Fruit fly (Drosophila melanogaster) whole organism, embryonic: Measurements from ENCODE around the gene hmw.
A peak's percentile ranks its signal among the peaks of the same experiment; 100 is the strongest.

Experiments
- Atf3 ChIP-seq: fragments of 200-800 bp; sonication (Bioruptor generic); optimal IDR thresholded peaks from 3 replicates; lab custom pipeline; 2016; ENCODE audit warnings: missing biosample characterization, missing genetic modification characterization
- B-H2 ChIP-seq: fragments of 200-800 bp; sonication (Bioruptor generic); optimal IDR thresholded peaks from 2 replicates; lab custom pipeline; 2018; ENCODE audit warnings: missing biosample characterization, mild to moderate bottlenecking, missing genetic modification characterization
- BtbVII ChIP-seq: fragments of 200-800 bp; sonication (Bioruptor generic); optimal IDR thresholded peaks from 3 replicates; lab custom pipeline; 2017; ENCODE audit warnings: missing biosample characterization, mild to moderate bottlenecking, missing genetic modification characterization
- CG10209 ChIP-seq: fragments of 200-800 bp; sonication (Bioruptor generic); optimal IDR thresholded peaks from 3 replicates; lab custom pipeline; 2017; ENCODE audit warnings: missing biosample characterization, mild to moderate bottlenecking, missing genetic modification characterization, missing genetic modification reagents
- CG10462 ChIP-seq: fragments of 200-800 bp; sonication (Bioruptor generic); optimal IDR thresholded peaks from 2 replicates; lab custom pipeline; 2016; ENCODE audit warnings: missing biosample characterization, missing genetic modification characterization
- CG10979 ChIP-seq: fragments of 200-800 bp; sonication (Bioruptor generic); optimal IDR thresholded peaks from 2 replicates; lab custom pipeline; 2018; ENCODE audit warnings: missing biosample characterization, mild to moderate bottlenecking, missing genetic modification characterization, moderate library complexity
- CG12071 ChIP-seq: fragments of 200-800 bp; sonication (Bioruptor generic); optimal IDR thresholded peaks from 3 replicates; lab custom pipeline; 2018; ENCODE audit warnings: missing biosample characterization, mild to moderate bottlenecking, missing genetic modification characterization
- CG12219 ChIP-seq: fragments of 200-800 bp; sonication (Bioruptor generic); optimal IDR thresholded peaks from 3 replicates; lab custom pipeline; 2018; ENCODE audit warnings: missing biosample characterization, mild to moderate bottlenecking, missing genetic modification characterization
- CG16813 ChIP-seq: fragments of 200-800 bp; sonication (Bioruptor generic); IDR thresholded peaks from 3 replicates; pipeline ENCODE4 v1.3.6; 2022; ENCODE audit warnings: missing biosample characterization, missing genetic modification characterization; ENCODE audit not compliant: partially characterized antibody
- CG16815 ChIP-seq: fragments of 200-800 bp; sonication (Bioruptor generic); optimal IDR thresholded peaks from 3 replicates; lab custom pipeline; 2017; ENCODE audit warnings: missing biosample characterization, mild to moderate bottlenecking, missing genetic modification characterization
- CG1832 ChIP-seq: fragments of 200-800 bp; sonication (Bioruptor generic); optimal IDR thresholded peaks from 2 replicates; lab custom pipeline; 2017; ENCODE audit warnings: missing biosample characterization, mild to moderate bottlenecking, missing genetic modification characterization, inconsistent platforms
- CG18476 ChIP-seq: fragments of 200-800 bp; sonication (Bioruptor generic); optimal IDR thresholded peaks from 2 replicates; lab custom pipeline; 2016; ENCODE audit warnings: missing biosample characterization, mild to moderate bottlenecking, missing genetic modification characterization
- CG3065 ChIP-seq: fragments of 200-800 bp; sonication (Bioruptor generic); optimal IDR thresholded peaks from 2 replicates; lab custom pipeline; 2016; ENCODE audit warnings: missing biosample characterization, missing genetic modification characterization
- CG31388 ChIP-seq: fragments of 200-800 bp; sonication (Bioruptor generic); optimal IDR thresholded peaks from 2 replicates; lab custom pipeline; 2016; ENCODE audit warnings: missing biosample characterization, missing genetic modification characterization
- CG31441 ChIP-seq: fragments of 200-800 bp; sonication (Bioruptor generic); IDR thresholded peaks from 2 replicates; pipeline ENCODE4 v1.3.6; 2022; ENCODE audit warnings: missing biosample characterization, missing genetic modification characterization
- CG34422 ChIP-seq: fragments of 200-800 bp; sonication (Bioruptor generic); IDR thresholded peaks from 3 replicates; pipeline ENCODE4 v1.3.6; 2022; ENCODE audit warnings: missing biosample characterization, missing genetic modification characterization
- CG3995 ChIP-seq: fragments of 200-800 bp; sonication (Bioruptor generic); optimal IDR thresholded peaks from 3 replicates; lab custom pipeline; 2016; ENCODE audit warnings: missing biosample characterization, missing genetic modification characterization
- CG4730 ChIP-seq: fragments of 200-800 bp; sonication (Bioruptor generic); IDR thresholded peaks from 2 replicates; pipeline ENCODE4 v1.3.6; 2022; ENCODE audit warnings: missing biosample characterization, missing genetic modification characterization
- CG7271 ChIP-seq: fragments of 200-800 bp; sonication (Bioruptor generic); optimal IDR thresholded peaks from 2 replicates; lab custom pipeline; 2018; ENCODE audit warnings: missing biosample characterization, mild to moderate bottlenecking, missing genetic modification characterization, moderate library complexity
- CG7745 ChIP-seq: fragments of 200-800 bp; sonication (Bioruptor generic); optimal IDR thresholded peaks from 2 replicates; lab custom pipeline; 2018; ENCODE audit warnings: missing biosample characterization, mild to moderate bottlenecking, missing genetic modification characterization, moderate library complexity
- CG8765 ChIP-seq: fragments of 200-800 bp; sonication (Bioruptor generic); IDR thresholded peaks from 2 replicates; pipeline ENCODE4 v1.3.6; 2022; ENCODE audit warnings: missing biosample characterization, missing genetic modification characterization
- CG8944 ChIP-seq: fragments of 200-800 bp; sonication (Bioruptor generic); optimal IDR thresholded peaks from 3 replicates; lab custom pipeline; 2016; ENCODE audit warnings: missing biosample characterization, missing genetic modification characterization
- CG9609 ChIP-seq: fragments of 200-800 bp; sonication (Bioruptor generic); optimal IDR thresholded peaks from 3 replicates; lab custom pipeline; 2016; ENCODE audit warnings: missing biosample characterization, missing genetic modification characterization
- CG9797 ChIP-seq: fragments of 200-800 bp; sonication (Bioruptor generic); optimal IDR thresholded peaks from 3 replicates; lab custom pipeline; 2018; ENCODE audit warnings: missing biosample characterization, mild to moderate bottlenecking, missing genetic modification characterization
- Dbx ChIP-seq: fragments of 200-800 bp; sonication (Bioruptor generic); IDR thresholded peaks from 3 replicates; pipeline ENCODE4 v1.3.6; 2022; ENCODE audit warnings: missing biosample characterization, missing genetic modification characterization
- Elba2 ChIP-seq: fragments of 200-800 bp; sonication (Bioruptor generic); optimal IDR thresholded peaks from 3 replicates; lab custom pipeline; 2016; ENCODE audit warnings: missing biosample characterization, missing genetic modification characterization
- Ets65A ChIP-seq: fragments of 200-800 bp; sonication (Bioruptor generic); peaks from one replicate; lab custom pipeline; 2016; ENCODE audit warnings: missing biosample characterization, missing genetic modification characterization
- H2.0 ChIP-seq: fragments of 200-800 bp; sonication (Bioruptor generic); IDR thresholded peaks from 2 replicates; pipeline ENCODE4 v1.3.6; 2022; ENCODE audit warnings: missing biosample characterization, missing genetic modification characterization
- Hey ChIP-seq: fragments of 200-800 bp; sonication (Bioruptor generic); optimal IDR thresholded peaks from 3 replicates; lab custom pipeline; 2018; ENCODE audit warnings: missing biosample characterization, mild to moderate bottlenecking, missing genetic modification characterization
- Hmr ChIP-seq: fragments of 200-800 bp; sonication (Bioruptor generic); optimal IDR thresholded peaks from 3 replicates; lab custom pipeline; 2017; ENCODE audit warnings: mild to moderate bottlenecking, missing biosample characterization, missing genetic modification reagents, missing genetic modification characterization
- MTF-1 ChIP-seq: fragments of 200-800 bp; sonication (Bioruptor generic); optimal IDR thresholded peaks from 2 replicates; lab custom pipeline; 2018; ENCODE audit warnings: missing biosample characterization, mild to moderate bottlenecking, missing genetic modification characterization, borderline replicate concordance
- Neu2 ChIP-seq: fragments of 200-800 bp; sonication (Bioruptor generic); optimal IDR thresholded peaks from 3 replicates; lab custom pipeline; 2016; ENCODE audit warnings: missing biosample characterization, missing genetic modification characterization, borderline replicate concordance
- Opbp ChIP-seq: fragments of 200-800 bp; sonication (Bioruptor generic); IDR thresholded peaks from 3 replicates; pipeline ENCODE4 v1.3.6; 2022; ENCODE audit warnings: missing biosample characterization, missing genetic modification characterization; ENCODE audit not compliant: partially characterized antibody
- Pdp1 ChIP-seq, 2 experiments: fragments of 200-800 bp; sonication (Bioruptor generic); optimal IDR thresholded peaks; 3 replicates each; lab custom pipeline; 2016; ENCODE audit warnings: missing biosample characterization in 2 of 2, missing genetic modification characterization in 2 of 2, mild to moderate bottlenecking in 1 of 2, moderate library complexity in 1 of 2
- Ssrp ChIP-seq: fragments of 200-800 bp; sonication (Bioruptor generic); optimal IDR thresholded peaks from 2 replicates; lab custom pipeline; 2018; ENCODE audit warnings: missing biosample characterization, mild to moderate bottlenecking, missing genetic modification characterization, moderate library complexity
- ap ChIP-seq: fragments of 200-800 bp; sonication (Bioruptor generic); IDR thresholded peaks from 2 replicates; pipeline ENCODE4 v1.3.6; 2022; ENCODE audit warnings: missing biosample characterization, missing genetic modification characterization
- caup ChIP-seq: fragments of 200-800 bp; sonication (Bioruptor generic); optimal IDR thresholded peaks from 3 replicates; lab custom pipeline; 2017; ENCODE audit warnings: missing biosample characterization, mild to moderate bottlenecking, missing genetic modification characterization, moderate library complexity; ENCODE audit not compliant: severe bottlenecking
- croc ChIP-seq: fragments of 200-800 bp; sonication (Bioruptor generic); conservative IDR thresholded peaks from 3 replicates; pipeline ENCODE4 v1.3.6; 2022; ENCODE audit warnings: missing biosample characterization, missing genetic modification characterization
- dimm ChIP-seq: fragments of 200-800 bp; sonication (Bioruptor generic); IDR thresholded peaks from 2 replicates; pipeline ENCODE4 v1.3.6; 2022; ENCODE audit warnings: missing biosample characterization, missing genetic modification characterization
- fd96Cb ChIP-seq: fragments of 200-800 bp; sonication (Bioruptor generic); optimal IDR thresholded peaks from 2 replicates; lab custom pipeline; 2018; ENCODE audit warnings: missing biosample characterization, mild to moderate bottlenecking, missing genetic modification characterization, moderate library complexity
- fru ChIP-seq: fragments of >200 bp; optimal IDR thresholded peaks from 2 replicates; lab custom pipeline; 2017
- gfzf ChIP-seq: fragments of 200-800 bp; sonication (Bioruptor generic); optimal IDR thresholded peaks from 2 replicates; lab custom pipeline; 2016; ENCODE audit warnings: missing biosample characterization, mild to moderate bottlenecking, missing genetic modification characterization, moderate library complexity
- mam ChIP-seq: fragments of 200-800 bp; sonication (Bioruptor generic); optimal IDR thresholded peaks from 3 replicates; lab custom pipeline; 2016; ENCODE audit warnings: missing biosample characterization, missing genetic modification characterization
- nerfin-1 ChIP-seq: fragments of 200-800 bp; sonication (Bioruptor generic); optimal IDR thresholded peaks from 3 replicates; lab custom pipeline; 2019; ENCODE audit warnings: missing biosample characterization, mild to moderate bottlenecking, missing genetic modification characterization, moderate library complexity
- pan ChIP-seq, 4 experiments: fragments of >200 bp in 3 of 4; fragments of 200-800 bp in 1 of 4; sonication (Bioruptor generic) in 1 of 4; optimal IDR thresholded peaks in 3 of 4; IDR thresholded peaks in 1 of 4; 2 replicates each; pipeline versions ENCODE4 v1.3.6 to Lab custom; 2017 to 2022; ENCODE audit warnings: missing biosample characterization in 2 of 4, missing genetic modification characterization in 2 of 4, mixed read lengths in 1 of 4
- peb ChIP-seq: fragments of 200-800 bp; sonication (Bioruptor generic); IDR thresholded peaks from 2 replicates; pipeline ENCODE4 v1.3.6; 2022; ENCODE audit warnings: missing biosample characterization, missing genetic modification characterization
- pfk ChIP-seq: fragments of 200-800 bp; sonication (Bioruptor generic); optimal IDR thresholded peaks from 2 replicates; lab custom pipeline; 2018; ENCODE audit warnings: missing biosample characterization, mild to moderate bottlenecking, missing genetic modification characterization, moderate library complexity
- pum ChIP-seq: fragments of 200-800 bp; sonication (Bioruptor generic); optimal IDR thresholded peaks from 2 replicates; lab custom pipeline; 2016; ENCODE audit warnings: missing biosample characterization, missing genetic modification characterization
- row ChIP-seq: fragments of 200-800 bp; sonication (Bioruptor generic); IDR thresholded peaks from 3 replicates; pipeline ENCODE4 v1.3.6; 2022; ENCODE audit warnings: missing biosample characterization, missing genetic modification characterization

hmw gene

DNA sequence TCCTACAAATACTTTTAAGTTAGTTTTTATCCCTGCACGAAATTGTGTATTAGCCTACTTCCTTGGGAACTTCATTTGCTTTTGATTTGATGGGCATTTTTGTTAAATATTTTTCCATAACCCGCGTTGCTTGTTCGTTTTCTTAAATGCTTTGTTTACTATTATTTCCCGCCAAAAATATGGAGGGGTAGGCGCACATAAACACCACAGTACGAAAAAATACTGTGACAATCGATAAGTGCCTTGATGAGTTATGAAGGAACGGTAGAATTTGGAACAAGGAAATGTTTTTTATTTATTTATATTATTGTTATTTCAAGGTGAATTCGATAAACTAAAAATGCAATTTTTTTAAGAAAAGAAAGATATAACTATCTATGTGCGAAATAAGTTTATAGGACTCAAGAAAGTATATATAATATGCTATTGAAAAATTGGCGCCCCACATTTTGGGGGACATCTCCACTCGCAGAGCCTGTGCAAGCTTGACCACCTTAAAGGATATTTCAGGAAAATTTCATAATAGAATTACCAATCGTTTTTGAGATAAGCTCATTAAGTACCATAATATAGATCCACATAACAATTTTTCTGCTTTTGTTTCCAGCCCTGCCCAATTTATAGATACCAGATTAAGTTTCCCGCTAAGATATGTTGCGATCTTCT, 4.3 kb downstream of the hmw start, which contains the start of the genes WRNexo and Nup43 (continued):
- TF ChIP-seq peb (GFP tag; lab: Robert Waterston, UW): no peak
- TF ChIP-seq H2.0 (GFP tag; lab: Robert Waterston, UW): peak; percentile 37
- TF ChIP-seq mam (GFP tag; lab: Kevin White, UChicago): peak; percentile 61
- TF ChIP-seq B-H2 (GFP tag; lab: Kevin White, UChicago): no peak
- peak; percentile 43; the same call in 1 of the 2 replicates for TF ChIP-seq CG31441 (GFP tag; lab: Robert Waterston, UW)
- TF ChIP-seq Ssrp (tag; lab: Kevin White, UChicago): no peak
- TF ChIP-seq gfzf: peak; percentile 82
- TF ChIP-seq CG9797 (GFP tag; lab: Kevin White, UChicago): peak; percentile 60
- peak; percentile 35 for TF ChIP-seq Hmr
- no peak for TF ChIP-seq CG12071 (GFP tag; lab: Kevin White, UChicago)
- no peak for TF ChIP-seq MTF-1 (GFP tag; lab: Kevin White, UChicago)
- TF ChIP-seq pum (GFP tag; lab: Kevin White, UChicago): peak; percentile 47
- TF ChIP-seq dimm (GFP tag; lab: Robert Waterston, UW): no peak
- peak; percentile 40 for TF ChIP-seq fd96Cb
- TF ChIP-seq Dbx: no peak
- no peak for TF ChIP-seq Hey (tag; lab: Kevin White, UChicago)
- peak; percentile 89 for TF ChIP-seq Ets65A
- peak; percentile 42 for TF ChIP-seq CG8944 (GFP tag; lab: Kevin White, UChicago)
- peak; percentile 14 for TF ChIP-seq nerfin-1
- no peak for TF ChIP-seq caup (GFP tag; lab: Kevin White, UChicago)
- no peak for TF ChIP-seq Neu2 (GFP tag; lab: Kevin White, UChicago)
- TF ChIP-seq CG3065 (GFP tag; lab: Kevin White, UChicago): no peak
- no peak for TF ChIP-seq croc (GFP tag; lab: Robert Waterston, UW)
- peak; percentile 16 for TF ChIP-seq Elba2 (GFP tag; lab: Kevin White, UChicago)
- TF ChIP-seq CG8765 (GFP tag; lab: Robert Waterston, UW): no peak
- no peak for TF ChIP-seq CG16813 (GFP tag; lab: Robert Waterston, UW)
- TF ChIP-seq pan (optimal IDR thresholded peaks at IDR 0.05; lab: Kevin White, UChicago): no peak
- peak in 1 of 2 experiments; percentile 42 for TF ChIP-seq pan (GFP tag; optimal IDR thresholded peaks at IDR 0.05 in 1 of 2, IDR thresholded peaks at IDR 0.05 in 1 of 2)
- TF ChIP-seq CG16815: peak; percentile 17
- peak; percentile 29 for TF ChIP-seq Atf3 (GFP tag; lab: Kevin White, UChicago)
- no peak for TF ChIP-seq CG12219
- no peak for TF ChIP-seq CG31388 (GFP tag; lab: Kevin White, UChicago)
- TF ChIP-seq CG7745 (tag; lab: Kevin White, UChicago): no peak
- TF ChIP-seq Opbp (GFP tag; lab: Robert Waterston, UW): no peak
- no peak for TF ChIP-seq CG4730 (GFP tag; lab: Robert Waterston, UW)
- TF ChIP-seq CG34422 (GFP tag; lab: Robert Waterston, UW): peak; percentile 62; the same call in 2 of the 3 replicates
- TF ChIP-seq fru (lab: Kevin White, UChicago): no peak
- peak; percentile 9 to 50 for TF ChIP-seq Pdp1 (GFP tag; optimal IDR thresholded peaks at IDR 0.05; lab: Kevin White, UChicago)
- peak; percentile 72 for TF ChIP-seq row
- TF ChIP-seq CG1832 (GFP tag; lab: Kevin White, UChicago): no peak
- TF ChIP-seq BtbVII (GFP tag; lab: Kevin White, UChicago): no peak
- peak; percentile 19 for TF ChIP-seq CG10462 (GFP tag; lab: Kevin White, UChicago)
- TF ChIP-seq CG10209: peak; percentile 37
- no peak for TF ChIP-seq ap
- no peak for TF ChIP-seq CG18476
- TF ChIP-seq CG7271: no peak
- TF ChIP-seq pfk (GFP tag; lab: Kevin White, UChicago): peak; percentile 69
- peak; percentile 29 for TF ChIP-seq CG9609 (GFP tag; lab: Kevin White, UChicago)
- TF ChIP-seq CG3995 (GFP tag; lab: Kevin White, UChicago): peak; percentile 28
- peak; percentile 9 for TF ChIP-seq CG10979 (tag; lab: Kevin White, UChicago)
